Worm (Caenorhabditis elegans) whole organism, midembryonic: Measurements from ENCODE around the gene srx-119.

Experiments
- ref-1 ChIP-seq: fragments of 200-800 bp; sonication (Bioruptor generic); conservative IDR thresholded peaks from 2 replicates; pipeline ENCODE4 v1.3.6; 2022; ENCODE audit warnings: missing genetic modification reagents, missing genetic modification characterization, missing compliant biosample characterization
- ztf-29 ChIP-seq: fragments of 200-800 bp; sonication (Bioruptor generic); IDR thresholded peaks from 2 replicates; pipeline ENCODE4 v1.3.6; 2022; ENCODE audit warnings: missing genetic modification reagents, missing genetic modification characterization, missing compliant biosample characterization

- no peak for TF ChIP-seq ztf-29 (GFP tag; lab: Robert Waterston, UW)
- TF ChIP-seq ref-1 (GFP tag; lab: Robert Waterston, UW) = no peak
Observed at ce11 chrII:12491936-12492335, 36.1 kb upstream of the srx-119 start, which contains the start of gene srz-6.
